Worm (Caenorhabditis elegans) whole organism, L1 larva: ENCODE measurements around the gene F22H10.3.

ENCODE experiments used
- aha-1 ChIP-seq: fragments of 150-350 bp; optimal IDR thresholded peaks from 2 replicates; lab custom pipeline; 2014; ENCODE audit warnings: missing biosample characterization, missing genetic modification characterization
- aly-2 ChIP-seq: fragments of 150-350 bp; optimal IDR thresholded peaks from 2 replicates; lab custom pipeline; 2014; ENCODE audit warnings: missing biosample characterization, missing genetic modification characterization
- dsc-1 ChIP-seq: sonication (generic microtip); optimal IDR thresholded peaks from 2 replicates; lab custom pipeline; 2016; ENCODE audit warnings: mild to moderate bottlenecking, missing genetic modification characterization, missing compliant biosample characterization
- elt-2 ChIP-seq: sonication (generic microtip); optimal IDR thresholded peaks from 2 replicates; lab custom pipeline; 2016; ENCODE audit warnings: missing genetic modification characterization, mild to moderate bottlenecking, inconsistent platforms, missing compliant biosample characterization, missing genetic modification reagents
- isw-1 ChIP-seq: fragments of 200-800 bp; sonication (Bioruptor generic); IDR thresholded peaks from 2 replicates; pipeline ENCODE4 v1.3.6; 2022; ENCODE audit warnings: missing genetic modification characterization, missing compliant biosample characterization
- lin-13 ChIP-seq: fragments of 150-350 bp; optimal IDR thresholded peaks from 2 replicates; lab custom pipeline; 2014; ENCODE audit warnings: missing biosample characterization, missing genetic modification reagents, missing genetic modification characterization
- mdl-1 ChIP-seq, 2 experiments: fragments of 150-350 bp; optimal IDR thresholded peaks; 2 replicates each; lab custom pipeline; 2014 to 2017; ENCODE audit warnings: missing biosample characterization in 2 of 2, missing genetic modification characterization in 2 of 2, inconsistent platforms in 1 of 2
- nhr-12 ChIP-seq: sonication (generic microtip); optimal IDR thresholded peaks from 2 replicates; lab custom pipeline; 2017; ENCODE audit warnings: missing biosample characterization, missing genetic modification characterization
- pag-3 ChIP-seq: sonication (generic microtip); optimal IDR thresholded peaks from 2 replicates; lab custom pipeline; 2017; ENCODE audit warnings: missing genetic modification characterization, mild to moderate bottlenecking, missing compliant biosample characterization, antibody characterized with exemption, borderline replicate concordance; ENCODE audit not compliant: insufficient read depth
- snpc-4 ChIP-seq: fragments of 150-350 bp; optimal IDR thresholded peaks from 2 replicates; lab custom pipeline; 2014; ENCODE audit warnings: missing biosample characterization, missing genetic modification characterization
- sptf-1 ChIP-seq: fragments of 150-350 bp; optimal IDR thresholded peaks from 2 replicates; lab custom pipeline; 2014; ENCODE audit warnings: missing biosample characterization, missing genetic modification characterization
- unc-62 ChIP-seq: fragments of 150-350 bp; optimal IDR thresholded peaks from 2 replicates; lab custom pipeline; 2014; ENCODE audit warnings: missing biosample characterization, missing genetic modification reagents, missing genetic modification characterization

DNA sequence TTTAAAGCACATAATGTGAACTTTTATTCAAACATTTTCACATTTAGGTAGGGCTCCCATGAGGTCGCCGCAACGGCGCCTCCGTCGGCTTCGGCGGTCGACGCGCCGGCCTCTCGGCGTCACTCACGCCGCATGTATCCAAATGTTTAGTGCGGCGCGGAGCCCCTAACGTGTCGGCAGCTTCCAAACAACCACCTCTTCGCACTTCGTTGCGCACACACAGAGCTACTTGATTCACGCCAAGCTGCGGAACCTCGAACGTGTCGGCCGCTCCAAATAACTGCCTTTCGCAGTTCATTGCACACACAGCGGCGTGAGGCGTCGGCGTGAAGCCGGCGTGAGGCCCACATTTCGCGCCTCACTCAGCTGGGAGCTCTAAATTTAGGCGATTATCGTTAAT lies 13.5 kb upstream of the F22H10.3 start, which contains the start of gene F22H10.6:
- TF ChIP-seq aha-1 (tag; lab: Kevin White, UChicago) (no peak), pag-3 (tag; lab: Kevin White, UChicago) (no peak), snpc-4 (tag; lab: Kevin White, UChicago) (no peak), isw-1 (GFP tag; lab: Robert Waterston, UW) (no peak), unc-62 (GFP tag; lab: Kevin White, UChicago) (no peak), sptf-1 (tag; lab: Kevin White, UChicago) (no peak), dsc-1 (tag; lab: Kevin White, UChicago) (no peak), elt-2 (tag; lab: Kevin White, UChicago) (no peak), lin-13 (GFP tag; lab: Kevin White, UChicago) (no peak), nhr-12 (tag; lab: Kevin White, UChicago) (no peak), aly-2 (tag; lab: Kevin White, UChicago) (no peak), mdl-1 (tag; optimal IDR thresholded peaks at IDR 0.05; lab: Kevin White, UChicago) (no peak)
